Fruit fly (Drosophila melanogaster) whole organism, embryonic: ENCODE measurements around the gene CG13894.
A peak's percentile ranks its signal among the peaks of the same experiment; 100 is the strongest.

Experiments used
- Atf-2 ChIP-seq: fragments of 200-800 bp; sonication (Bioruptor generic); optimal IDR thresholded peaks from 2 replicates; lab custom pipeline; 2016; ENCODE audit warnings: missing biosample characterization, missing genetic modification characterization
- CG10274 ChIP-seq: fragments of 200-800 bp; sonication (Bioruptor generic); optimal IDR thresholded peaks from 3 replicates; lab custom pipeline; 2017; ENCODE audit warnings: missing biosample characterization, mild to moderate bottlenecking, missing genetic modification characterization
- CG10654 ChIP-seq: fragments of 200-800 bp; sonication (Bioruptor generic); optimal IDR thresholded peaks from 2 replicates; lab custom pipeline; 2016; ENCODE audit warnings: missing biosample characterization, missing genetic modification characterization
- CG13296 ChIP-seq: fragments of 200-800 bp; sonication (Bioruptor generic); optimal IDR thresholded peaks from 3 replicates; lab custom pipeline; 2018; ENCODE audit warnings: missing biosample characterization, mild to moderate bottlenecking, missing genetic modification characterization
- CG15073 ChIP-seq: fragments of 200-800 bp; sonication (Bioruptor generic); optimal IDR thresholded peaks from 2 replicates; lab custom pipeline; 2016; ENCODE audit warnings: missing biosample characterization, missing genetic modification characterization
- CG15479 ChIP-seq: fragments of 200-800 bp; sonication (Bioruptor generic); optimal IDR thresholded peaks from 3 replicates; lab custom pipeline; 2019; ENCODE audit warnings: missing biosample characterization, mild to moderate bottlenecking, missing genetic modification characterization, moderate library complexity
- CG1603 ChIP-seq: fragments of 200-800 bp; sonication (Bioruptor generic); optimal IDR thresholded peaks from 2 replicates; lab custom pipeline; 2019; ENCODE audit warnings: missing biosample characterization, mild to moderate bottlenecking, missing genetic modification characterization, moderate library complexity
- CG2712 ChIP-seq: fragments of 200-800 bp; optimal IDR thresholded peaks from 3 replicates; lab custom pipeline; 2019; ENCODE audit warnings: missing biosample characterization, mild to moderate bottlenecking, missing genetic modification characterization, moderate library complexity
- CG30403 ChIP-seq: fragments of 200-800 bp; sonication (Bioruptor generic); optimal IDR thresholded peaks from 3 replicates; lab custom pipeline; 2016; ENCODE audit warnings: missing biosample characterization, missing genetic modification characterization
- CG3065 ChIP-seq: fragments of 200-800 bp; sonication (Bioruptor generic); optimal IDR thresholded peaks from 2 replicates; lab custom pipeline; 2016; ENCODE audit warnings: missing biosample characterization, missing genetic modification characterization
- CG34376 ChIP-seq: fragments of 200-800 bp; sonication (Bioruptor generic); optimal IDR thresholded peaks from 2 replicates; lab custom pipeline; 2018; ENCODE audit warnings: missing biosample characterization, mild to moderate bottlenecking, missing genetic modification characterization
- CG3847 ChIP-seq: fragments of 200-800 bp; sonication (Bioruptor generic); IDR thresholded peaks from 2 replicates; pipeline ENCODE4 v1.3.6; 2022; ENCODE audit warnings: missing biosample characterization, missing genetic modification characterization
- CG7839 ChIP-seq: fragments of 200-800 bp; sonication (Bioruptor generic); optimal IDR thresholded peaks from 3 replicates; lab custom pipeline; 2018; ENCODE audit warnings: missing biosample characterization, mild to moderate bottlenecking, missing genetic modification characterization, moderate library complexity
- CG8765 ChIP-seq: fragments of 200-800 bp; sonication (Bioruptor generic); IDR thresholded peaks from 2 replicates; pipeline ENCODE4 v1.3.6; 2022; ENCODE audit warnings: missing biosample characterization, missing genetic modification characterization
- CG9215 ChIP-seq: fragments of 200-800 bp; sonication (Bioruptor generic); IDR thresholded peaks from 2 replicates; pipeline ENCODE4 v1.3.6; 2022; ENCODE audit warnings: missing biosample characterization, missing genetic modification characterization
- CG9876 ChIP-seq: fragments of 200-800 bp; sonication (Bioruptor generic); optimal IDR thresholded peaks from 2 replicates; lab custom pipeline; 2016; ENCODE audit warnings: missing biosample characterization, missing genetic modification characterization
- D ChIP-seq, 2 experiments: fragments of 200-800 bp in 1 of 2; fragments of >200 bp in 1 of 2; sonication (Bioruptor generic) in 1 of 2; optimal IDR thresholded peaks; 2 replicates in 1 of 2; 3 replicates in 1 of 2; lab custom pipeline; 2017; ENCODE audit warnings: mild to moderate bottlenecking in 1 of 2, missing biosample characterization in 1 of 2, missing genetic modification characterization in 1 of 2, missing genetic modification reagents in 1 of 2
- D19A ChIP-seq: fragments of 200-800 bp; optimal IDR thresholded peaks from 3 replicates; lab custom pipeline; 2019; ENCODE audit warnings: missing biosample characterization, mild to moderate bottlenecking, missing genetic modification characterization, moderate library complexity
- Ets65A ChIP-seq: fragments of 200-800 bp; sonication (Bioruptor generic); peaks from one replicate; lab custom pipeline; 2016; ENCODE audit warnings: missing biosample characterization, missing genetic modification characterization
- H15 ChIP-seq: fragments of 200-800 bp; sonication (Bioruptor generic); IDR thresholded peaks from 3 replicates; pipeline ENCODE4 v1.3.6; 2022; ENCODE audit warnings: missing biosample characterization, missing genetic modification characterization
- Hr39 ChIP-seq: fragments of >200 bp; optimal IDR thresholded peaks from 2 replicates; lab custom pipeline; 2017
- Med ChIP-seq: fragments of 200-800 bp; sonication (Bioruptor generic); peaks from one replicate; lab custom pipeline; 2016; ENCODE audit warnings: missing biosample characterization, missing genetic modification characterization, mild to moderate bottlenecking, inconsistent platforms, moderate library complexity
- Neu2 ChIP-seq: fragments of 200-800 bp; sonication (Bioruptor generic); optimal IDR thresholded peaks from 3 replicates; lab custom pipeline; 2016; ENCODE audit warnings: missing biosample characterization, missing genetic modification characterization, borderline replicate concordance
- Sox100B ChIP-seq: fragments of 200-800 bp; sonication (Bioruptor generic); optimal IDR thresholded peaks from 3 replicates; lab custom pipeline; 2018; ENCODE audit warnings: missing biosample characterization, mild to moderate bottlenecking, missing genetic modification characterization
- Vsx1 ChIP-seq: fragments of 200-800 bp; sonication (Bioruptor generic); optimal IDR thresholded peaks from 2 replicates; lab custom pipeline; 2017; ENCODE audit warnings: missing biosample characterization, mild to moderate bottlenecking, missing genetic modification characterization, missing genetic modification reagents
- ap ChIP-seq: fragments of 200-800 bp; sonication (Bioruptor generic); IDR thresholded peaks from 2 replicates; pipeline ENCODE4 v1.3.6; 2022; ENCODE audit warnings: missing biosample characterization, missing genetic modification characterization
- gce ChIP-seq: fragments of 200-800 bp; sonication (Bioruptor generic); IDR thresholded peaks from 3 replicates; pipeline ENCODE4 v1.3.6; 2022; ENCODE audit warnings: missing biosample characterization, missing genetic modification characterization
- gem ChIP-seq: fragments of 200-800 bp; sonication (Bioruptor generic); optimal IDR thresholded peaks from 2 replicates; lab custom pipeline; 2019; ENCODE audit warnings: missing biosample characterization, mild to moderate bottlenecking, missing genetic modification characterization, moderate library complexity
- gsb-n ChIP-seq: fragments of 200-800 bp; sonication (Bioruptor generic); optimal IDR thresholded peaks from 3 replicates; lab custom pipeline; 2018; ENCODE audit warnings: missing biosample characterization, mild to moderate bottlenecking, missing genetic modification characterization
- mld ChIP-seq: fragments of 200-800 bp; sonication (Bioruptor generic); IDR thresholded peaks from 3 replicates; pipeline ENCODE4 v1.3.6; 2022; ENCODE audit warnings: missing biosample characterization, missing genetic modification characterization; ENCODE audit not compliant: partially characterized antibody
- nom ChIP-seq: fragments of 200-800 bp; sonication (Bioruptor generic); optimal IDR thresholded peaks from 2 replicates; lab custom pipeline; 2017; ENCODE audit warnings: missing biosample characterization, missing genetic modification characterization, mild to moderate bottlenecking, moderate library complexity, missing genetic modification reagents
- pb ChIP-seq: fragments of 200-800 bp; sonication (Bioruptor generic); optimal IDR thresholded peaks from 3 replicates; lab custom pipeline; 2016; ENCODE audit warnings: missing biosample characterization, missing genetic modification characterization
- phol ChIP-seq: fragments of 200-800 bp; sonication (Bioruptor generic); optimal IDR thresholded peaks from 3 replicates; lab custom pipeline; 2018; ENCODE audit warnings: missing biosample characterization, mild to moderate bottlenecking, missing genetic modification characterization, moderate library complexity
- prd ChIP-seq, 3 experiments: fragments of >200 bp in 2 of 3; fragments of 200-800 bp in 1 of 3; sonication (Bioruptor generic) in 1 of 3; optimal IDR thresholded peaks in 2 of 3; IDR thresholded peaks in 1 of 3; 2 replicates in 2 of 3; 3 replicates in 1 of 3; pipeline versions ENCODE4 v1.3.6 to Lab custom; 2017 to 2022; ENCODE audit warnings: missing biosample characterization in 1 of 3, missing genetic modification characterization in 1 of 3
- pros ChIP-seq: fragments of 200-800 bp; sonication (Bioruptor generic); optimal IDR thresholded peaks from 3 replicates; lab custom pipeline; 2019; ENCODE audit warnings: missing biosample characterization, mild to moderate bottlenecking, missing genetic modification characterization, moderate library complexity
- sna ChIP-seq: fragments of 200-800 bp; sonication (Bioruptor generic); IDR thresholded peaks from 2 replicates; pipeline ENCODE4 v1.3.6; 2022; ENCODE audit warnings: missing biosample characterization, missing genetic modification characterization; ENCODE audit not compliant: partially characterized antibody
- toy ChIP-seq: fragments of 200-800 bp; sonication (Bioruptor generic); IDR thresholded peaks from 2 replicates; pipeline ENCODE4 v1.3.6; 2022; ENCODE audit warnings: missing biosample characterization, missing genetic modification characterization
- unc-4 ChIP-seq: fragments of 200-800 bp; sonication (Bioruptor generic); IDR thresholded peaks from 2 replicates; pipeline ENCODE4 v1.3.6; 2022; ENCODE audit warnings: missing biosample characterization, missing genetic modification characterization; ENCODE audit not compliant: partially characterized antibody

CG13894 gene

DNA sequence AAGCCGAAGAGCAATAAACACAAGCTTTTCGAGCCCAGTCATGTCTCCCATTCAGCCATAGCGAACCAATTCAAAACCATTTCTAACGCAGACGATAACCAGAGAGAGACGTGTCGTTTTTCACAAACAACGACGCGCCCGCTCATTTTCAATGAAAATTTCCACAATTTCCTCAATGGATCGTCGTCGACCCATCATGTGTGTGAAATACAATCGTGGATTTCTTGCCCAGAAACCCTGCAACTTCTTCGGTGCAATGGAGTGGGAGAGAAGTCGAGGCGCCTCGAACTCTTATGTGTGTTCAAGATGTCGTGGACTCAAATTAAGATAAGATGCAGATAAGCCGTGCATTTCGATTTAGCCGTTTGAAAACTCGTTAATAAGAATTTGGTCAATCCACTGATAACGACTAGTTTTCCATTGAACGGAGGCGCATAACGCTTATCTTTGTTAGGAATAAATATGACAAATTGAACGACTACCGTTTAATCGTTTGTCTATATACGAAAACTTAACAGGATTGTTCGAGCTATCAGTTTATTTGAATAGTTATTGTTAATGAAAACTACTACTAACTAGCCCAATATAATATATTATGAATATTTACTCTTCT, 48.9 kb upstream of the CG13894 start (continued):
- TF ChIP-seq CG15479 (GFP tag; lab: Kevin White, UChicago) (peak; percentile 95), D (optimal IDR thresholded peaks at IDR 0.05; lab: Kevin White, UChicago) (peak; percentile 71), D (GFP tag; optimal IDR thresholded peaks at IDR 0.05; lab: Kevin White, UChicago) (no peak)

DNA sequence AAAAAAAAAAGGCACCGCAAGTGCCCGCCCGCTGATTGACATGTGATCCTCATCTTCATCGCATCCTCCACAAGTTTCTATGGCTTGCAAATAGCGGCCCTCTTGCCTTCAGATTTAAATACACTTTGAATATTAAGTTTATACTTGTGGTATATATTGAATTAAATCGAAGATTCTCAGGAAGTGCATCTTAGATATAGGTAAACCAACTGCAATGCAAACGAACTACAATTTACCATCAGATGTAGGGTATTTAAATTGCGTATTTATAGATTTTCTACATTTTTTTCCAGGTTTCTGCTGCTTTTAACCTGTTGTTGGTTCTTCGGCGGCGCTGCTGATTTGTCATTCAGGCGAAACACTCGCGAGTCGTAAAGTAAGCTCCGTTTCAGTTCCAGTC, 48.1 kb upstream of the CG13894 start:
- TF ChIP-seq D19A (tag; lab: Kevin White, UChicago), result peak; percentile 20
- TF ChIP-seq CG9215, result no peak

DNA sequence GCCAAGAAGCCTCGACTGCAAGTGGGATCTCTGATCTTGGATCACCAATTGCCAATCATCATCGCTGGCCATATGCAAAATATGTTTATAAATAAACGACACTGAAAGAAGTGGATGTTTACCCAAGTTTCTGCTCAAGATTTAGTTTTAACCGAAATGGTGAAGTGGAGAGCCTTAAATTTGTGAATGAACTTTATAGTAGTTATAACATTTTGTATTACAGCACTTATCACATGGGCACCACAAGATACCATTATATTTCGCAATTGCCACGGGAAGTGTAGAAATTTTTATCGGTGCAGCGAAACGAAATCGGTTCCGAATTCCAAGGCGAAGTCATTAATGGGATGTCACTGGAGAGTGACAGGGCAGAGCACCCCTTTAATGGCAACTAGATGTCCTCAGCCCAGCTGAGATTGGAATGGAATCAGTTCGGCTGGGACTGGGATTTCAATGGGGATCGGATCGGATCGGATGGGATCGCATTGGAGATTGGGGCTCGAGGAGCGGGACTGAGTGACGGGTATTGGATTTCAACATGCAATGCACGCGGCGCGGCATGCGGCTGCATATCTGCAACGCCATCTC, 47.5 kb upstream of the CG13894 start:
- no peak for TF ChIP-seq CG3065 (GFP tag; lab: Kevin White, UChicago)
- no peak for TF ChIP-seq CG9876 (GFP tag; lab: Kevin White, UChicago)
- TF ChIP-seq unc-4 (GFP tag; lab: Robert Waterston, UW), result no peak
- no peak for TF ChIP-seq CG10274
- no peak for TF ChIP-seq CG3847
- peak; percentile 28 for TF ChIP-seq phol (tag; lab: Kevin White, UChicago)
- no peak for TF ChIP-seq Atf-2
- peak; percentile 83 for TF ChIP-seq nom (GFP tag; lab: Kevin White, UChicago)
- no peak for TF ChIP-seq CG8765
- no peak for TF ChIP-seq CG34376
- no peak for TF ChIP-seq CG7839
- no peak for TF ChIP-seq mld (GFP tag; lab: Robert Waterston, UW)
- TF ChIP-seq ap (GFP tag; lab: Robert Waterston, UW), result no peak
- no peak for TF ChIP-seq gce (GFP tag; lab: Robert Waterston, UW)
- peak; percentile 25 for TF ChIP-seq gem
- peak; percentile 21 for TF ChIP-seq Neu2 (GFP tag; lab: Kevin White, UChicago)
- no peak for TF ChIP-seq CG10654 (GFP tag; lab: Kevin White, UChicago)
- TF ChIP-seq pros (GFP tag; lab: Kevin White, UChicago), result no peak
- TF ChIP-seq Sox100B (GFP tag; lab: Kevin White, UChicago), result no peak
- no peak for TF ChIP-seq sna
- peak; percentile 91 for TF ChIP-seq Ets65A (GFP tag; lab: Kevin White, UChicago)
- no peak for TF ChIP-seq H15 (GFP tag; lab: Robert Waterston, UW)
- TF ChIP-seq CG1603 (tag; lab: Kevin White, UChicago), result peak; percentile 7
- TF ChIP-seq toy (GFP tag; lab: Robert Waterston, UW), result no peak
- no peak for TF ChIP-seq CG2712 (tag; lab: Kevin White, UChicago)
- TF ChIP-seq pb (GFP tag; lab: Kevin White, UChicago), result no peak
- no peak for TF ChIP-seq CG13296
- TF ChIP-seq prd (optimal IDR thresholded peaks at IDR 0.05; lab: Kevin White, UChicago), result no peak
- peak; percentile 44; the same call in 2 of the 3 replicates for TF ChIP-seq prd (GFP tag; IDR thresholded peaks at IDR 0.05; lab: Robert Waterston, UW)
- no peak for TF ChIP-seq gsb-n (tag; lab: Kevin White, UChicago)
- no peak for TF ChIP-seq Vsx1 (GFP tag; lab: Kevin White, UChicago)
- peak; percentile 24 for TF ChIP-seq Med (GFP tag; lab: Kevin White, UChicago)
- TF ChIP-seq CG15073 (GFP tag; lab: Kevin White, UChicago), result no peak
- TF ChIP-seq Hr39 (lab: Kevin White, UChicago), result no peak
- TF ChIP-seq CG30403 (GFP tag; lab: Kevin White, UChicago), result no peak
